Worm (Caenorhabditis elegans) whole organism, L4 larva: Measurements from ENCODE around the gene sri-30.

ENCODE experiments used
- aha-1 ChIP-seq: fragments of 150-350 bp; peaks from one replicate; lab custom pipeline; 2014; ENCODE audit warnings: missing biosample characterization, missing genetic modification characterization
- ceh-82 ChIP-seq: sonication (generic microtip); optimal IDR thresholded peaks from 2 replicates; lab custom pipeline; 2017; ENCODE audit warnings: missing biosample characterization, missing genetic modification characterization
- daf-12 ChIP-seq: fragments of 150-350 bp; optimal IDR thresholded peaks from 2 replicates; lab custom pipeline; 2014; ENCODE audit warnings: missing biosample characterization, missing genetic modification reagents, missing genetic modification characterization
- hlh-30 ChIP-seq: sonication (generic microtip); optimal IDR thresholded peaks from 2 replicates; lab custom pipeline; 2017; ENCODE audit warnings: antibody characterized with exemption, mild to moderate bottlenecking, missing genetic modification characterization, missing compliant biosample characterization; ENCODE audit not compliant: insufficient read depth
- lim-7 ChIP-seq: fragments of 200-800 bp; sonication (Bioruptor generic); IDR thresholded peaks from 2 replicates; pipeline ENCODE4 v1.3.6; 2022; ENCODE audit warnings: missing genetic modification characterization, missing compliant biosample characterization
- nhr-111 ChIP-seq: fragments of 200-800 bp; sonication (Bioruptor generic); optimal IDR thresholded peaks from 2 replicates; lab custom pipeline; 2018; ENCODE audit warnings: mild to moderate bottlenecking, missing genetic modification characterization, missing compliant biosample characterization
- zip-11 ChIP-seq: fragments of 200-800 bp; sonication (Bioruptor generic); IDR thresholded peaks from 2 replicates; pipeline ENCODE4 v1.3.6; 2022; ENCODE audit warnings: missing genetic modification characterization, missing compliant biosample characterization

ce11 chrII:3005499-3005898 lies 40.5 kb upstream of the sri-30 start, which contains the start of gene lido-12:
- TF ChIP-seq zip-11 (GFP tag; lab: Robert Waterston, UW) = no peak
- TF ChIP-seq aha-1 (tag; lab: Kevin White, UChicago) = no peak
- TF ChIP-seq ceh-82 (tag; lab: Kevin White, UChicago) = no peak
- no peak for TF ChIP-seq daf-12 (tag; lab: Kevin White, UChicago)
- TF ChIP-seq lim-7 (GFP tag; lab: Robert Waterston, UW) = no peak
- TF ChIP-seq nhr-111 (GFP tag; lab: Kevin White, UChicago) = no peak
- no peak for TF ChIP-seq hlh-30 (tag; lab: Kevin White, UChicago)
